Fruit fly (Drosophila melanogaster) whole organism, pupa: ENCODE data around the gene bon.

ENCODE experiments used
- CG10348 ChIP-seq: fragments of 200-800 bp; sonication (Bioruptor generic); IDR thresholded peaks from 2 replicates; pipeline ENCODE4 v1.3.6; 2022; ENCODE audit warnings: missing biosample characterization, missing genetic modification characterization
- CG34367 ChIP-seq: fragments of 200-800 bp; sonication (Bioruptor generic); optimal IDR thresholded peaks from 2 replicates; lab custom pipeline; 2018; ENCODE audit warnings: missing biosample characterization, mild to moderate bottlenecking, missing genetic modification characterization
- CG4496 ChIP-seq: fragments of 200-800 bp; sonication (Bioruptor generic); IDR thresholded peaks from 3 replicates; pipeline ENCODE4 v1.3.6; 2022; ENCODE audit warnings: missing biosample characterization, missing genetic modification characterization
- CG8159 ChIP-seq: fragments of 200-800 bp; sonication (Bioruptor generic); optimal IDR thresholded peaks from 3 replicates; lab custom pipeline; 2018; ENCODE audit warnings: missing biosample characterization, mild to moderate bottlenecking, missing genetic modification characterization, moderate library complexity
- CG9948 ChIP-seq: fragments of 200-800 bp; sonication (Bioruptor generic); optimal IDR thresholded peaks from 2 replicates; lab custom pipeline; 2018; ENCODE audit warnings: missing biosample characterization, mild to moderate bottlenecking, missing genetic modification characterization, moderate library complexity
- D1 ChIP-seq: fragments of 200-800 bp; sonication (Bioruptor generic); optimal IDR thresholded peaks from 2 replicates; lab custom pipeline; 2018; ENCODE audit warnings: missing biosample characterization, mild to moderate bottlenecking, missing genetic modification characterization, moderate library complexity
- EcR ChIP-seq: fragments of 200-800 bp; sonication (Bioruptor generic); optimal IDR thresholded peaks from 3 replicates; lab custom pipeline; 2019; ENCODE audit warnings: missing biosample characterization, missing genetic modification characterization, mild to moderate bottlenecking, moderate library complexity, missing genetic modification reagents
- fd96Ca ChIP-seq: fragments of 200-800 bp; sonication (Bioruptor generic); IDR thresholded peaks from 3 replicates; pipeline ENCODE4 v1.3.6; 2022; ENCODE audit warnings: missing biosample characterization, missing genetic modification characterization
- rn ChIP-seq: fragments of 200-800 bp; sonication (Bioruptor generic); IDR thresholded peaks from 2 replicates; pipeline ENCODE4 v1.3.6; 2022; ENCODE audit warnings: missing biosample characterization, missing genetic modification characterization

dm6 chr3R:20549017-20549854 is 43.7 kb upstream of the bon start:
- TF ChIP-seq CG10348 (no peak), fd96Ca (GFP tag; lab: Robert Waterston, UW) (peak; percentile 55; the same call in 2 of the 3 replicates), EcR (GFP tag; lab: Kevin White, UChicago) (peak; percentile 86), CG34367 (tag; lab: Kevin White, UChicago) (no peak), rn (no peak), CG8159 (no peak), D1 (tag; lab: Kevin White, UChicago) (no peak), CG4496 (GFP tag; lab: Robert Waterston, UW) (0 out of 3 replicates have a peak, but pooled peaks have one; percentile 31), CG9948 (tag; lab: Kevin White, UChicago) (no peak)
